Worm (Caenorhabditis elegans) whole organism, L4 larva: Measurements from ENCODE around the gene plx-2.

Source experiments
- ceh-28 ChIP-seq: fragments of 150-350 bp; optimal IDR thresholded peaks from 2 replicates; lab custom pipeline; 2014; ENCODE audit warnings: missing biosample characterization, missing genetic modification reagents, missing genetic modification characterization
- nhr-11 ChIP-seq: fragments of 150-350 bp; optimal IDR thresholded peaks from 2 replicates; lab custom pipeline; 2014; ENCODE audit warnings: missing biosample characterization, missing genetic modification characterization
- skn-1 ChIP-seq: fragments of 150-350 bp; optimal IDR thresholded peaks from 2 replicates; lab custom pipeline; 2014; ENCODE audit warnings: missing biosample characterization, missing genetic modification characterization

- no peak for TF ChIP-seq nhr-11 (tag; lab: Kevin White, UChicago)
- TF ChIP-seq ceh-28 (tag; lab: Kevin White, UChicago): no peak
- no peak for TF ChIP-seq skn-1 (tag; lab: Kevin White, UChicago)
Measured at ce11 chrII:14413709-14414108, 11.0 kb downstream of the plx-2 start.
